Worm (Caenorhabditis elegans) whole organism, early embryonic: Measurements from ENCODE around the gene clh-5.

Experiments used
- B0310.2 ChIP-seq: sonication (generic microtip); optimal IDR thresholded peaks from 2 replicates; lab custom pipeline; 2016; ENCODE audit warnings: mild to moderate bottlenecking, missing genetic modification characterization, missing compliant biosample characterization
- ama-1 ChIP-seq: fragments of 150-350 bp; optimal IDR thresholded peaks from 2 replicates; lab custom pipeline; 2014
- ceh-13 ChIP-seq: fragments of 200-800 bp; sonication (Bioruptor generic); optimal IDR thresholded peaks from 2 replicates; lab custom pipeline; 2018; ENCODE audit warnings: mild to moderate bottlenecking, missing genetic modification characterization, missing compliant biosample characterization
- ets-7 ChIP-seq: sonication (generic microtip); optimal IDR thresholded peaks from 2 replicates; lab custom pipeline; 2016; ENCODE audit warnings: missing genotype, missing genetic modification characterization, missing compliant biosample characterization
- flt-1 ChIP-seq: fragments of 200-800 bp; sonication (Bioruptor generic); IDR thresholded peaks from 2 replicates; pipeline ENCODE4 v1.3.6; 2022; ENCODE audit warnings: missing genetic modification characterization, missing compliant biosample characterization
- hmbx-1 ChIP-seq: sonication (generic microtip); optimal IDR thresholded peaks from 2 replicates; lab custom pipeline; 2016; ENCODE audit warnings: mild to moderate bottlenecking, missing genetic modification characterization, missing compliant biosample characterization
- hmg-4 ChIP-seq: fragments of 200-800 bp; sonication (Bioruptor generic); optimal IDR thresholded peaks from 2 replicates; lab custom pipeline; 2018; ENCODE audit warnings: mild to moderate bottlenecking, missing genetic modification characterization, missing compliant biosample characterization
- hnd-1 ChIP-seq: sonication (generic microtip); optimal IDR thresholded peaks from 2 replicates; lab custom pipeline; 2016; ENCODE audit warnings: missing genetic modification characterization, missing compliant biosample characterization
- pes-1 ChIP-seq: fragments of 200-800 bp; sonication (Bioruptor generic); IDR thresholded peaks from 2 replicates; pipeline ENCODE4 v1.3.6; 2022; ENCODE audit warnings: missing genetic modification reagents, missing genetic modification characterization, missing compliant biosample characterization
- scrt-1 ChIP-seq: fragments of 200-800 bp; sonication (Bioruptor generic); IDR thresholded peaks from 2 replicates; pipeline ENCODE4 v1.3.6; 2022; ENCODE audit warnings: missing genetic modification characterization, missing compliant biosample characterization

ce11 chrII:9111471-9112016, 13.1 kb upstream of the clh-5 start:
- no peak for TF ChIP-seq flt-1
- no peak for TF ChIP-seq ceh-13
- TF ChIP-seq pes-1 = no peak
- TF ChIP-seq hmbx-1 (tag; lab: Kevin White, UChicago) = no peak
- no peak for TF ChIP-seq hmg-4 (GFP tag; lab: Kevin White, UChicago)
- no peak for TF ChIP-seq scrt-1 (GFP tag; lab: Robert Waterston, UW)
- TF ChIP-seq ets-7 (tag; lab: Kevin White, UChicago) = no peak
- no peak for TF ChIP-seq ama-1
- no peak for TF ChIP-seq B0310.2 (tag; lab: Kevin White, UChicago)
- no peak for TF ChIP-seq hnd-1 (tag; lab: Kevin White, UChicago)
